Worm (Caenorhabditis elegans) whole organism, young adult: ENCODE data around the gene acl-8.

Experiments
- B0336.3 ChIP-seq: fragments of 200-800 bp; sonication (Bioruptor generic); IDR thresholded peaks from 2 replicates; pipeline ENCODE4 v1.3.6; 2022; ENCODE audit warnings: missing genetic modification characterization, missing compliant biosample characterization
- C06A6.2 ChIP-seq: fragments of 200-800 bp; sonication (Bioruptor generic); conservative IDR thresholded peaks from 2 replicates; pipeline ENCODE4 v1.3.6; 2022; ENCODE audit warnings: missing genetic modification characterization, missing compliant biosample characterization
- C17E4.6 ChIP-seq: fragments of 200-800 bp; sonication (Bioruptor generic); IDR thresholded peaks from 2 replicates; pipeline ENCODE4 v1.3.6; 2022; ENCODE audit warnings: missing genetic modification reagents, missing genetic modification characterization, missing compliant biosample characterization
- D2030.7 ChIP-seq: fragments of 200-800 bp; sonication (Bioruptor generic); IDR thresholded peaks from 2 replicates; pipeline ENCODE4 v1.3.6; 2022; ENCODE audit warnings: missing genetic modification reagents, missing genetic modification characterization, missing compliant biosample characterization
- F39B2.1 ChIP-seq: fragments of 200-800 bp; sonication (Bioruptor generic); IDR thresholded peaks from 2 replicates; pipeline ENCODE4 v1.3.6; 2022; ENCODE audit warnings: missing genetic modification reagents, missing genetic modification characterization, missing compliant biosample characterization
- F49E8.2 ChIP-seq: sonication (generic microtip); optimal IDR thresholded peaks from 3 replicates; lab custom pipeline; 2017; ENCODE audit warnings: missing genetic modification characterization, mild to moderate bottlenecking, missing compliant biosample characterization, antibody characterized with exemption, moderate library complexity; ENCODE audit not compliant: insufficient read depth
- F55B11.4 ChIP-seq: sonication (generic microtip); optimal IDR thresholded peaks from 2 replicates; lab custom pipeline; 2016; ENCODE audit warnings: missing compliant biosample characterization, missing genetic modification characterization, borderline replicate concordance; ENCODE audit not compliant: insufficient read depth
- F57C9.4 ChIP-seq: sonication (generic microtip); optimal IDR thresholded peaks from 2 replicates; lab custom pipeline; 2017; ENCODE audit warnings: mild to moderate bottlenecking, missing genetic modification characterization, missing compliant biosample characterization
- Y53F4B.3 ChIP-seq: fragments of 200-800 bp; sonication (Bioruptor generic); IDR thresholded peaks from 2 replicates; pipeline ENCODE4 v1.3.6; 2022; ENCODE audit warnings: missing genetic modification reagents, missing genetic modification characterization, missing compliant biosample characterization
- Y53G8AR.9 ChIP-seq: fragments of 200-800 bp; sonication (Bioruptor generic); conservative IDR thresholded peaks from 2 replicates; pipeline ENCODE4 v1.3.6; 2022; ENCODE audit warnings: missing genetic modification reagents, missing genetic modification characterization, missing compliant biosample characterization
- Y56A3A.18 ChIP-seq: fragments of 200-800 bp; sonication (Bioruptor generic); IDR thresholded peaks from 2 replicates; pipeline ENCODE4 v1.3.6; 2022; ENCODE audit warnings: missing genetic modification reagents, missing genetic modification characterization, missing compliant biosample characterization
- Y67H2A.10 ChIP-seq: fragments of 200-800 bp; sonication (Bioruptor generic); conservative IDR thresholded peaks from 2 replicates; pipeline ENCODE4 v1.3.6; 2022; ENCODE audit warnings: missing genetic modification reagents, missing genetic modification characterization, missing compliant biosample characterization
- ZK185.1 ChIP-seq: sonication (generic microtip); optimal IDR thresholded peaks from 2 replicates; lab custom pipeline; 2016; ENCODE audit warnings: mild to moderate bottlenecking, missing genetic modification characterization, missing compliant biosample characterization; ENCODE audit not compliant: poor library complexity, severe bottlenecking
- akir-1 ChIP-seq: fragments of 200-800 bp; sonication (Bioruptor generic); optimal IDR thresholded peaks from 2 replicates; lab custom pipeline; 2018; ENCODE audit warnings: mild to moderate bottlenecking, missing genetic modification characterization, moderate library complexity, missing compliant biosample characterization
- ama-1 ChIP-seq, 3 experiments: fragments of 150-350 bp in 1 of 3; sonication (generic microtip) in 2 of 3; optimal IDR thresholded peaks; 2 replicates each; lab custom pipeline; 2014 to 2018; ENCODE audit warnings: missing biosample characterization in 2 of 3, missing genetic modification characterization in 2 of 3, missing genetic modification reagents in 2 of 3
- aptf-3 ChIP-seq: fragments of 200-800 bp; sonication (Bioruptor generic); IDR thresholded peaks from 2 replicates; pipeline ENCODE4 v1.3.6; 2022; ENCODE audit warnings: missing genetic modification characterization, missing compliant biosample characterization
- atf-7 ChIP-seq: sonication (generic microtip); optimal IDR thresholded peaks from 2 replicates; lab custom pipeline; 2017; ENCODE audit warnings: mild to moderate bottlenecking, missing genetic modification characterization, missing compliant biosample characterization
- ceh-91 ChIP-seq: fragments of 200-800 bp; sonication (Bioruptor generic); IDR thresholded peaks from 2 replicates; pipeline ENCODE4 v1.3.6; 2022; ENCODE audit warnings: missing genetic modification reagents, missing genetic modification characterization, missing compliant biosample characterization
- chd-7 ChIP-seq: sonication (generic microtip); optimal IDR thresholded peaks from 2 replicates; lab custom pipeline; 2016; ENCODE audit warnings: mild to moderate bottlenecking, missing genetic modification characterization, moderate library complexity, missing compliant biosample characterization
- dox-1 ChIP-seq: fragments of 200-800 bp; sonication (Bioruptor generic); IDR thresholded peaks from 2 replicates; pipeline ENCODE4 v1.3.6; 2022; ENCODE audit warnings: missing genetic modification reagents, missing genetic modification characterization, missing compliant biosample characterization
- dpff-1 ChIP-seq: sonication (generic microtip); optimal IDR thresholded peaks from 2 replicates; lab custom pipeline; 2017; ENCODE audit warnings: mild to moderate bottlenecking, missing genetic modification characterization, missing compliant biosample characterization
- efl-1 ChIP-seq: fragments of 150-350 bp; optimal IDR thresholded peaks from 2 replicates; lab custom pipeline; 2014; ENCODE audit warnings: missing biosample characterization, missing genetic modification reagents, missing genetic modification characterization
- egl-44 ChIP-seq: fragments of 200-800 bp; sonication (Bioruptor generic); IDR thresholded peaks from 2 replicates; pipeline ENCODE4 v1.3.6; 2022; ENCODE audit warnings: missing genetic modification reagents, missing genetic modification characterization, missing compliant biosample characterization
- egrh-3 ChIP-seq: fragments of 200-800 bp; sonication (Bioruptor generic); IDR thresholded peaks from 2 replicates; pipeline ENCODE4 v1.3.6; 2022; ENCODE audit warnings: missing genetic modification reagents, missing genetic modification characterization, missing compliant biosample characterization
- ets-4 ChIP-seq: fragments of 200-800 bp; sonication (Bioruptor generic); optimal IDR thresholded peaks from 2 replicates; lab custom pipeline; 2018; ENCODE audit warnings: mild to moderate bottlenecking, missing genetic modification characterization, missing compliant biosample characterization
- fkh-3 ChIP-seq: sonication (generic microtip); optimal IDR thresholded peaks from 2 replicates; lab custom pipeline; 2016; ENCODE audit warnings: mild to moderate bottlenecking, missing genetic modification characterization, missing compliant biosample characterization
- hlh-12 ChIP-seq: sonication (generic microtip); optimal IDR thresholded peaks from 2 replicates; lab custom pipeline; 2016; ENCODE audit warnings: missing genetic modification characterization, missing compliant biosample characterization
- hlh-26 ChIP-seq: fragments of 200-800 bp; sonication (Bioruptor generic); conservative IDR thresholded peaks from 2 replicates; pipeline ENCODE4 v1.3.6; 2022; ENCODE audit warnings: missing genetic modification reagents, missing genetic modification characterization, missing compliant biosample characterization
- hsf-1 ChIP-seq: fragments of 200-800 bp; sonication (Bioruptor generic); IDR thresholded peaks from 2 replicates; pipeline ENCODE4 v1.3.6; 2022; ENCODE audit warnings: missing genetic modification reagents, missing genetic modification characterization, missing compliant biosample characterization
- let-607 ChIP-seq, 2 experiments: fragments of 200-800 bp in 1 of 2; sonication (Bioruptor generic) in 1 of 2; sonication (generic microtip) in 1 of 2; optimal IDR thresholded peaks; 2 replicates each; lab custom pipeline; 2016 to 2018; ENCODE audit warnings: mild to moderate bottlenecking in 2 of 2, missing compliant biosample characterization in 2 of 2, missing genetic modification characterization in 2 of 2, moderate library complexity in 2 of 2, missing genotype in 1 of 2
- lir-1 ChIP-seq: fragments of 200-800 bp; sonication (Bioruptor generic); conservative IDR thresholded peaks from 2 replicates; pipeline ENCODE4 v1.3.6; 2022; ENCODE audit warnings: missing genetic modification reagents, missing genetic modification characterization, missing compliant biosample characterization
- lsy-27 ChIP-seq: sonication (generic microtip); optimal IDR thresholded peaks from 2 replicates; lab custom pipeline; 2017; ENCODE audit warnings: missing genetic modification characterization, mild to moderate bottlenecking, missing compliant biosample characterization, antibody characterized with exemption, missing genotype, borderline replicate concordance; ENCODE audit not compliant: insufficient read depth
- madf-10 ChIP-seq: sonication (generic microtip); optimal IDR thresholded peaks from 2 replicates; lab custom pipeline; 2016; ENCODE audit warnings: mild to moderate bottlenecking, missing genetic modification characterization, missing compliant biosample characterization
- madf-3 ChIP-seq: fragments of 200-800 bp; sonication (Bioruptor generic); IDR thresholded peaks from 2 replicates; pipeline ENCODE4 v1.3.6; 2022; ENCODE audit warnings: missing genetic modification reagents, missing genetic modification characterization, missing compliant biosample characterization
- madf-6 ChIP-seq: fragments of 200-800 bp; sonication (Bioruptor generic); IDR thresholded peaks from 2 replicates; pipeline ENCODE4 v1.3.6; 2022; ENCODE audit warnings: missing genetic modification reagents, missing genetic modification characterization, missing compliant biosample characterization
- mxl-1 ChIP-seq: sonication (generic microtip); optimal IDR thresholded peaks from 2 replicates; lab custom pipeline; 2016; ENCODE audit warnings: missing genetic modification characterization, missing compliant biosample characterization
- nhr-80 ChIP-seq: sonication (generic microtip); optimal IDR thresholded peaks from 2 replicates; lab custom pipeline; 2016; ENCODE audit warnings: missing genetic modification characterization, missing compliant biosample characterization
- pha-4 ChIP-seq: fragments of 150-350 bp; sonication (generic microtip); optimal IDR thresholded peaks from 2 replicates; lab custom pipeline; 2014; ENCODE audit warnings: missing biosample characterization, missing genetic modification reagents, missing genetic modification characterization
- rec-8 ChIP-seq, 2 experiments: sonication (generic microtip); optimal IDR thresholded peaks; 2 replicates each; lab custom pipeline; 2016; ENCODE audit warnings: mild to moderate bottlenecking in 2 of 2, missing genetic modification characterization in 2 of 2, missing genetic modification reagents in 2 of 2, missing genotype in 2 of 2, missing biosample characterization in 1 of 2, missing compliant biosample characterization in 1 of 2, moderate library complexity in 1 of 2
- sea-2 ChIP-seq: fragments of 200-800 bp; sonication (Bioruptor generic); IDR thresholded peaks from 2 replicates; pipeline ENCODE4 v1.3.6; 2022; ENCODE audit warnings: missing genetic modification characterization, missing compliant biosample characterization
- snpc-1.3 ChIP-seq: sonication (generic microtip); optimal IDR thresholded peaks from 2 replicates; lab custom pipeline; 2017; ENCODE audit warnings: missing genetic modification characterization, mild to moderate bottlenecking, missing compliant biosample characterization, antibody characterized with exemption, moderate library complexity, missing genotype, missing genetic modification reagents; ENCODE audit not compliant: insufficient read depth
- snpc-4 ChIP-seq, 5 experiments: fragments of 150-350 bp in 1 of 5; sonication (generic microtip) in 4 of 5; optimal IDR thresholded peaks; 2 replicates each; lab custom pipeline; 2014 to 2018; ENCODE audit warnings: missing genetic modification characterization in 5 of 5, missing biosample characterization in 3 of 5, antibody characterized with exemption in 2 of 5, mild to moderate bottlenecking in 2 of 5, missing compliant biosample characterization in 2 of 5, missing genotype in 2 of 5, moderate library complexity in 2 of 5, missing genetic modification reagents in 1 of 5
- unc-130 ChIP-seq: sonication (generic microtip); optimal IDR thresholded peaks from 2 replicates; lab custom pipeline; 2016; ENCODE audit warnings: missing genetic modification reagents, missing genetic modification characterization, missing compliant biosample characterization
- zim-3 ChIP-seq: sonication (generic microtip); optimal IDR thresholded peaks from 2 replicates; lab custom pipeline; 2017; ENCODE audit warnings: mild to moderate bottlenecking, missing genetic modification characterization, moderate library complexity, missing compliant biosample characterization
- ztf-28 ChIP-seq: fragments of 200-800 bp; sonication (Bioruptor generic); IDR thresholded peaks from 2 replicates; pipeline ENCODE4 v1.3.6; 2022; ENCODE audit warnings: missing genetic modification reagents, missing genetic modification characterization, missing compliant biosample characterization
- ztf-6 ChIP-seq: fragments of 200-800 bp; sonication (Bioruptor generic); IDR thresholded peaks from 2 replicates; pipeline ENCODE4 v1.3.6; 2022; ENCODE audit warnings: missing genetic modification reagents, missing genetic modification characterization, missing compliant biosample characterization

Gene acl-8

DNA sequence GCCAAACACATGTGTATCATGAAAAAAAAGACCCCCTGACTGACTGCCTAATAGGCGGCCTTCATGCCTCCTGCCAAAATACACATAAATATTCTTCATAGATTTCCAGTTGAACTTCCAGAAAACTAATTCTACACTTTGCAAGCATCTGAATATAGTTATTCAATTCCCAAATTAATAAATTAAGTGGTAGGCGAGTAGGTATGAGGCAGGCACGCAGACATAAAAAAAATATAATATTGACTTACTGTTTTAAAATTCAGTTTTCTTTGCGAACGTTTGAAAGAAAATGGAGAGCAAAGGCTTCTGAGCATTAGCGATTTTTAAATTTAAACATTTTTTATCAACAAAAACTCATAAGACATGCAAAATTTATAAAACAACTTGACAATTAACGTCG, 37.2 kb downstream of the acl-8 start (continued):
- TF ChIP-seq egl-44 (GFP tag; lab: Robert Waterston, UW), result 0 out of 2 replicates have a peak, but pooled peaks have one; percentile 24
- no peak for TF ChIP-seq D2030.7 (GFP tag; lab: Robert Waterston, UW)
- TF ChIP-seq dox-1 (GFP tag; lab: Robert Waterston, UW), result peak; percentile 22; the same call in 1 of the 2 replicates
- TF ChIP-seq sea-2 (GFP tag; lab: Robert Waterston, UW), result no peak
- no peak for TF ChIP-seq B0336.3 (GFP tag; lab: Robert Waterston, UW)
- no peak for TF ChIP-seq C17E4.6
- TF ChIP-seq zim-3, result no peak
- TF ChIP-seq chd-7 (tag; lab: Kevin White, UChicago), result no peak
- TF ChIP-seq fkh-3 (tag; lab: Kevin White, UChicago), result no peak
- no peak for TF ChIP-seq Y53F4B.3 (GFP tag; lab: Robert Waterston, UW)
- 0 out of 2 replicates have a peak, but pooled peaks have one; percentile 26 for TF ChIP-seq Y53G8AR.9 (GFP tag; lab: Robert Waterston, UW)
- no peak for TF ChIP-seq lir-1 (GFP tag; lab: Robert Waterston, UW)
- TF ChIP-seq nhr-80 (tag; lab: Kevin White, UChicago), result peak; percentile 6
- no peak for TF ChIP-seq F49E8.2
- TF ChIP-seq pha-4 (tag; lab: Kevin White, UChicago), result no peak
- no peak for TF ChIP-seq ztf-6 (GFP tag; lab: Robert Waterston, UW)
- TF ChIP-seq lsy-27 (tag; lab: Kevin White, UChicago), result no peak
- TF ChIP-seq F57C9.4 (tag; lab: Kevin White, UChicago), result no peak
- no peak for TF ChIP-seq hlh-12

DNA sequence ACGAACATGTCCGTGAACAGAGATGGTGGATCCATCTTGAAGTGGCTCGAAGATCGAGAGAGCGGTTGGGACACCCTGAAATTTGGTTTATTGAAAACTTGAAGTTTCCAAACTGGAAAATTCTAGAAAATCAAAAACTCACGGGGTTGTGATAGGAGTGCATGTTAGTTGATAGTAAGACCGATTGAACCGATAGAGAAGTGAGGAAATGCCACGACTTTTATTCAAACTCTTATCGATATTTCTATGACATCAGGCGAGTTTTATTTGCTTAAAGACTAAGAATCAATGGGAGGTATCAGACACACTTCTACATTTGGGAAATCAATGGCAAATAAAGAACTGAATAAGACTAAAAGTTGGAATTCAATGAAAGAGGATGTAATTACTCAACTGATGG, 38.2 kb downstream of the acl-8 start, which contains the start of gene lec-10:
TSS of gene lec-10 (minus strand) at position 272 of the 400 bp plus-strand sequence.
- TF ChIP-seq F39B2.1 (GFP tag; lab: Robert Waterston, UW) (no peak), B0336.3 (GFP tag; lab: Robert Waterston, UW) (no peak), hsf-1 (GFP tag; lab: Robert Waterston, UW) (peak; percentile 60; the same call in 1 of the 2 replicates), ceh-91 (GFP tag; lab: Robert Waterston, UW) (no peak), ama-1 (optimal IDR thresholded peaks at IDR 0.05; lab: Kevin White, UChicago) (no peak), ama-1 (GFP tag; optimal IDR thresholded peaks at IDR 0.05; lab: Kevin White, UChicago) (no peak), egrh-3 (GFP tag; lab: Robert Waterston, UW) (no peak), efl-1 (GFP tag; lab: Kevin White, UChicago) (no peak), unc-130 (GFP tag; lab: Kevin White, UChicago) (no peak), hlh-26 (GFP tag; lab: Robert Waterston, UW) (no peak), snpc-4 (GFP tag; optimal IDR thresholded peaks at IDR 0.05; lab: Kevin White, UChicago) (no peak), snpc-4 (tag; optimal IDR thresholded peaks at IDR 0.05; lab: Kevin White, UChicago) (no peak), snpc-1.3 (tag; lab: Kevin White, UChicago) (no peak), dox-1 (GFP tag; lab: Robert Waterston, UW) (0 out of 2 replicates have a peak, but pooled peaks have one; percentile 4), F49E8.2 (no peak), dpff-1 (tag; lab: Kevin White, UChicago) (no peak), ztf-28 (GFP tag; lab: Robert Waterston, UW) (no peak), ets-4 (GFP tag; lab: Kevin White, UChicago) (no peak), F55B11.4 (tag; lab: Kevin White, UChicago) (no peak), madf-10 (tag; lab: Kevin White, UChicago) (no peak), Y67H2A.10 (GFP tag; lab: Robert Waterston, UW) (no peak), mxl-1 (tag; lab: Kevin White, UChicago) (no peak), rec-8 (tag; optimal IDR thresholded peaks at IDR 0.05; lab: Kevin White, UChicago) (no peak), ZK185.1 (tag; lab: Kevin White, UChicago) (no peak), C06A6.2 (no peak), aptf-3 (GFP tag; lab: Robert Waterston, UW) (no peak), nhr-80 (tag; lab: Kevin White, UChicago) (peak; percentile 84), Y56A3A.18 (GFP tag; lab: Robert Waterston, UW) (no peak), madf-3 (GFP tag; lab: Robert Waterston, UW) (no peak), atf-7 (peak; percentile 55), let-607 (tag; optimal IDR thresholded peaks at IDR 0.05; lab: Kevin White, UChicago) (no peak), madf-6 (GFP tag; lab: Robert Waterston, UW) (no peak), akir-1 (no peak)
